Worm (Caenorhabditis elegans): ENCODE data around the gene B0303.11.

- no peak for TF ChIP-seq ztf-11 (tag; optimal IDR thresholded peaks at IDR 0.05)
- no peak for TF ChIP-seq snpc-4 (tag; optimal IDR thresholded peaks at IDR 0.05)
- no peak for TF ChIP-seq lsy-2 (tag; optimal IDR thresholded peaks at IDR 0.05)
- TF ChIP-seq hlh-1 (tag; optimal IDR thresholded peaks at IDR 0.05), result no peak
- TF ChIP-seq pha-4 (tag; optimal IDR thresholded peaks at IDR 0.05), result no peak
- no peak for TF ChIP-seq unc-62 (GFP tag; optimal IDR thresholded peaks at IDR 0.05)
- no peak for TF ChIP-seq lin-13 (tag; optimal IDR thresholded peaks at IDR 0.05)
- no peak for TF ChIP-seq nhr-12 (tag; optimal IDR thresholded peaks at IDR 0.05)
- TF ChIP-seq lin-32 (GFP tag; optimal IDR thresholded peaks at IDR 0.05), result no peak
- no peak for TF ChIP-seq sptf-1 (tag; optimal IDR thresholded peaks at IDR 0.05)
Measured at ce11 chrIII:8741955-8742354, 31.7 kb upstream of the B0303.11 start.
